Worm (Caenorhabditis elegans): ENCODE measurements around the gene W02D7.12.

- no peak for TF ChIP-seq tbx-11 (GFP tag; IDR thresholded peaks at IDR 0.05)
- TF ChIP-seq ama-1 (optimal IDR thresholded peaks at IDR 0.05) = no peak
- no peak for TF ChIP-seq F13C5.2 (tag; optimal IDR thresholded peaks at IDR 0.05)
- no peak for TF ChIP-seq B0310.2 (tag; optimal IDR thresholded peaks at IDR 0.05)
- no peak for TF ChIP-seq sea-1 (GFP tag; conservative IDR thresholded peaks at IDR 0.05)
Observed at ce11 chrV:8299191-8299854, 12.0 kb upstream of the W02D7.12 start, which contains the start of gene W02D7.5.

All from whole organism, early embryonic.